In the genomic region with DNA sequence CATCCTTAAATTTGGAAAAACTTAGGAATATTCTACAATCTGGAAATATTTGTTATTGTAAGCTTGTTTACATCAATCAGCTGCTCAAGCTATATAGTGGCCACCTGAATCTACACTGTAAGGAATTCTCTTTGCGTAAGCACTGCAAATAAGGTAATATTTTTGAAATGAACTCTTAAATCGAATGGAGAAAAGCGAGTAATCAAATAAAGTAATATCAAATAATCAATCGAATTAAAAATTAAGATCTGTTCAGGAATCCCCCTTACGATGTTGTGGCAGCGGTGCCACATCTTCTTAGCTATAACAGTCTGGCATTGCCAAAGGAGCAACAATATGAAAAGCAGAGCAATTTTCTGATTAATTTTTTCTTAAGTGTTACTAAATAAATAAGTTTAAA, we compare ENCODE assay signal across 1 fruit fly cellular context.
TF ChIP-seq lines count a peak whose summit lies in the region.

A gene (minus strand): TSS at position 160 of the 400 bp plus-strand sequence.
A gene (plus strand): TSS at position 303 of the 400 bp plus-strand sequence.

TF ChIP-seq in whole organism, embryonic, 481 proteins besides CTCF, POLR2A, EP300 and RAD21 (continued from another document and continues in another):
- TF ChIP-seq CG12236 (GFP tag; optimal IDR thresholded peaks at IDR 0.05; lab: Kevin White, UChicago) (peak; percentile 98), bsh (GFP tag; optimal IDR thresholded peaks at IDR 0.05; lab: Kevin White, UChicago) (peak; percentile 89 to 99), CG18476 (GFP tag; optimal IDR thresholded peaks at IDR 0.05; lab: Kevin White, UChicago) (peak; percentile 99), Doc3 (GFP tag; IDR thresholded peaks at IDR 0.05; lab: Robert Waterston, UW; ENCODE audit: partially characterized antibody) (no peak), Xbp1 (GFP tag; optimal IDR thresholded peaks at IDR 0.05; lab: Kevin White, UChicago) (peak; percentile 99), D19A (tag; optimal IDR thresholded peaks at IDR 0.05; lab: Kevin White, UChicago) (peak; percentile 92), CG4282 (GFP tag; optimal IDR thresholded peaks at IDR 0.05; lab: Kevin White, UChicago) (peak; percentile 97), Bteb2 (GFP tag; optimal IDR thresholded peaks at IDR 0.05; lab: Kevin White, UChicago) (peak; percentile 99), CG3407 (GFP tag; optimal IDR thresholded peaks at IDR 0.05; lab: Kevin White, UChicago) (peak; percentile 95), kah (GFP tag; optimal IDR thresholded peaks at IDR 0.05; lab: Kevin White, UChicago) (peak; percentile 95), CG3726 (GFP tag; IDR thresholded peaks at IDR 0.05; lab: Robert Waterston, UW) (peak; percentile 99), ERR (GFP tag; optimal IDR thresholded peaks at IDR 0.05; lab: Kevin White, UChicago) (peak; percentile 96), HHEX (GFP tag; optimal IDR thresholded peaks at IDR 0.05; lab: Kevin White, UChicago) (peak; percentile 97), HLHmδ (GFP tag; optimal IDR thresholded peaks at IDR 0.05; lab: Kevin White, UChicago) (no peak), Ssrp (tag; optimal IDR thresholded peaks at IDR 0.05; lab: Kevin White, UChicago) (peak; percentile 99), Elba2 (GFP tag; optimal IDR thresholded peaks at IDR 0.05; lab: Kevin White, UChicago) (peak; percentile 82), CG10462 (GFP tag; optimal IDR thresholded peaks at IDR 0.05; lab: Kevin White, UChicago) (peak; percentile 96), YL-1 (GFP tag; optimal IDR thresholded peaks at IDR 0.05; lab: Kevin White, UChicago) (peak; percentile 96), dysf (GFP tag; IDR thresholded peaks at IDR 0.05; lab: Robert Waterston, UW) (peak; percentile 99), Mad (GFP tag; optimal IDR thresholded peaks at IDR 0.05; lab: Kevin White, UChicago) (peak; percentile 96), CG14710 (tag; optimal IDR thresholded peaks at IDR 0.05; lab: Kevin White, UChicago) (peak; percentile 97), GATAe (GFP tag; conservative IDR thresholded peaks at IDR 0.05; lab: Robert Waterston, UW) (peak; percentile 99), CG11085 (GFP tag; IDR thresholded peaks at IDR 0.05; lab: Robert Waterston, UW) (peak; percentile 99), HLH54F (GFP tag; optimal IDR thresholded peaks at IDR 0.05; lab: Kevin White, UChicago) (peak; percentile 99), gce (GFP tag; IDR thresholded peaks at IDR 0.05; lab: Robert Waterston, UW) (peak; percentile 99), CG30403 (GFP tag; optimal IDR thresholded peaks at IDR 0.05; lab: Kevin White, UChicago) (peak; percentile 99), CG10543 (GFP tag; optimal IDR thresholded peaks at IDR 0.05; lab: Kevin White, UChicago) (peak; percentile 91), CG12744 (GFP tag; optimal IDR thresholded peaks at IDR 0.05; lab: Kevin White, UChicago) (peak; percentile 98), Spps (tag; optimal IDR thresholded peaks at IDR 0.05; lab: Kevin White, UChicago) (peak; percentile 95), Nf-YB (GFP tag; optimal IDR thresholded peaks at IDR 0.05; lab: Kevin White, UChicago) (peak; percentile 87), HmgZ (tag; optimal IDR thresholded peaks at IDR 0.05; lab: Kevin White, UChicago) (peak; percentile 99), otp (GFP tag; IDR thresholded peaks at IDR 0.05; lab: Robert Waterston, UW) (peak; percentile 99), Fer2 (tag; optimal IDR thresholded peaks at IDR 0.05; lab: Kevin White, UChicago) (peak; percentile 96), CG12155 (GFP tag; optimal IDR thresholded peaks at IDR 0.05; lab: Kevin White, UChicago) (peak; percentile 98), Ravus (GFP tag; IDR thresholded peaks at IDR 0.05; lab: Robert Waterston, UW) (peak; percentile 94), lov (optimal IDR thresholded peaks at IDR 0.05; lab: Kevin White, UChicago) (no peak), lov (GFP tag; IDR thresholded peaks at IDR 0.05; lab: Robert Waterston, UW) (peak; percentile 99), gsb-n (tag; optimal IDR thresholded peaks at IDR 0.05; lab: Kevin White, UChicago) (peak; percentile 96), kni (GFP tag; optimal IDR thresholded peaks at IDR 0.05; lab: Kevin White, UChicago) (peak; percentile 73), CG3847 (GFP tag; IDR thresholded peaks at IDR 0.05; lab: Robert Waterston, UW) (peak; percentile 99), nmo (GFP tag; optimal IDR thresholded peaks at IDR 0.05; lab: Kevin White, UChicago) (peak; percentile 99), wor (GFP tag; IDR thresholded peaks at IDR 0.05; lab: Robert Waterston, UW) (peak; percentile 98), CG8089 (GFP tag; optimal IDR thresholded peaks at IDR 0.05; lab: Kevin White, UChicago) (peak; percentile 97), CG1529 (GFP tag; optimal IDR thresholded peaks at IDR 0.05; lab: Kevin White, UChicago) (peak; percentile 95), CG34376 (GFP tag; optimal IDR thresholded peaks at IDR 0.05; lab: Kevin White, UChicago) (peak; percentile 93), CG12299 (tag; optimal IDR thresholded peaks at IDR 0.05; lab: Kevin White, UChicago) (peak; percentile 95), CG4820 (GFP tag; optimal IDR thresholded peaks at IDR 0.05; lab: Kevin White, UChicago) (peak; percentile 98), Max (GFP tag; optimal IDR thresholded peaks at IDR 0.05; lab: Kevin White, UChicago) (peak; percentile 99), NC2α (GFP tag; optimal IDR thresholded peaks at IDR 0.05; lab: Kevin White, UChicago) (peak; percentile 96), pfk (GFP tag; optimal IDR thresholded peaks at IDR 0.05; lab: Kevin White, UChicago) (peak; percentile 62), nerfin-2 (GFP tag; IDR thresholded peaks at IDR 0.05; lab: Robert Waterston, UW; ENCODE audit: partially characterized antibody) (no peak), Eip74EF (GFP tag; optimal IDR thresholded peaks at IDR 0.05; lab: Kevin White, UChicago) (peak in 1 of 2 experiments; percentile 95), dmrt99B (tag; optimal IDR thresholded peaks at IDR 0.05; lab: Kevin White, UChicago) (peak; percentile 98), Pdp1 (GFP tag; optimal IDR thresholded peaks at IDR 0.05; lab: Kevin White, UChicago) (peak; percentile 98), CG13775 (GFP tag; optimal IDR thresholded peaks at IDR 0.05; lab: Kevin White, UChicago) (peak; percentile 99), ara (GFP tag; IDR thresholded peaks at IDR 0.05; lab: Robert Waterston, UW) (peak; percentile 99), CG14050 (GFP tag; IDR thresholded peaks at IDR 0.05; lab: Robert Waterston, UW) (peak; percentile 99), CG15073 (GFP tag; optimal IDR thresholded peaks at IDR 0.05; lab: Kevin White, UChicago) (peak; percentile 84), CG7271 (tag; optimal IDR thresholded peaks at IDR 0.05; lab: Kevin White, UChicago) (peak; percentile 93), esg (GFP tag; conservative IDR thresholded peaks at IDR 0.05; lab: Robert Waterston, UW) (peak; percentile 99), CG2199 (GFP tag; IDR thresholded peaks at IDR 0.05; lab: Robert Waterston, UW) (peak; percentile 99), CG10654 (GFP tag; optimal IDR thresholded peaks at IDR 0.05; lab: Kevin White, UChicago) (peak; percentile 99), bcd (GFP tag; optimal IDR thresholded peaks at IDR 0.05; lab: Kevin White, UChicago) (peak; percentile 98), CG10267 (tag; optimal IDR thresholded peaks at IDR 0.05; lab: Kevin White, UChicago) (peak; percentile 93), Dek (tag; optimal IDR thresholded peaks at IDR 0.05; lab: Kevin White, UChicago) (peak; percentile 98), CG12219 (GFP tag; optimal IDR thresholded peaks at IDR 0.05; lab: Kevin White, UChicago) (peak; percentile 97), lab (GFP tag; optimal IDR thresholded peaks at IDR 0.05; lab: Kevin White, UChicago) (peak; percentile 99), CG11247 (GFP tag; IDR thresholded peaks at IDR 0.05; lab: Robert Waterston, UW) (peak; percentile 100), CG8924 (tag; optimal IDR thresholded peaks at IDR 0.05; lab: Kevin White, UChicago) (peak; percentile 98), CG12391 (tag; optimal IDR thresholded peaks at IDR 0.05; lab: Kevin White, UChicago) (peak; percentile 99), bowl (GFP tag; IDR thresholded peaks at IDR 0.05; lab: Robert Waterston, UW) (peak; percentile 98), wdn (GFP tag; IDR thresholded peaks at IDR 0.05; lab: Robert Waterston, UW) (peak; percentile 98), Fer3 (tag; optimal IDR thresholded peaks at IDR 0.05; lab: Kevin White, UChicago) (peak; percentile 99), CG8765 (GFP tag; IDR thresholded peaks at IDR 0.05; lab: Robert Waterston, UW) (peak; percentile 98), z (GFP tag; IDR thresholded peaks at IDR 0.05; lab: Robert Waterston, UW) (peak; percentile 80), CG5245 (GFP tag; optimal IDR thresholded peaks at IDR 0.05; lab: Kevin White, UChicago) (peak; percentile 98), gfzf (GFP tag; optimal IDR thresholded peaks at IDR 0.05; lab: Kevin White, UChicago) (peak; percentile 54), sd (tag; optimal IDR thresholded peaks at IDR 0.05; lab: Kevin White, UChicago) (peak; percentile 92), sim (GFP tag; IDR thresholded peaks at IDR 0.05; lab: Robert Waterston, UW) (peak; percentile 97), CG13424 (tag; optimal IDR thresholded peaks at IDR 0.05; lab: Kevin White, UChicago) (peak; percentile 98), p53 (GFP tag; optimal IDR thresholded peaks at IDR 0.05; lab: Kevin White, UChicago) (peak; percentile 96), CG14441 (GFP tag; IDR thresholded peaks at IDR 0.05; lab: Robert Waterston, UW) (peak; percentile 100), CG5180 (GFP tag; optimal IDR thresholded peaks at IDR 0.05; lab: Kevin White, UChicago) (peak; percentile 83), sug (tag; optimal IDR thresholded peaks at IDR 0.05; lab: Kevin White, UChicago) (peak; percentile 94), tll (GFP tag; optimal IDR thresholded peaks at IDR 0.05; lab: Kevin White, UChicago) (peak in 1 of 2 experiments; percentile 58), br (optimal IDR thresholded peaks at IDR 0.05; lab: Kevin White, UChicago) (no peak), CG17612 (GFP tag; IDR thresholded peaks at IDR 0.05; lab: Robert Waterston, UW) (peak; percentile 99), lola (GFP tag; optimal IDR thresholded peaks at IDR 0.05; lab: Kevin White, UChicago) (peak in 1 of 3 experiments; percentile 95), corto (GFP tag; optimal IDR thresholded peaks at IDR 0.05; lab: Kevin White, UChicago) (peak; percentile 92), Lim3 (GFP tag; IDR thresholded peaks at IDR 0.05; lab: Robert Waterston, UW) (peak; percentile 97), ci (GFP tag; IDR thresholded peaks at IDR 0.05; lab: Robert Waterston, UW) (peak; percentile 100), CG9817 (tag; optimal IDR thresholded peaks at IDR 0.05; lab: Kevin White, UChicago) (peak; percentile 98), HLH3B (GFP tag; IDR thresholded peaks at IDR 0.05; lab: Robert Waterston, UW) (peak; percentile 99), Abd-B (GFP tag; optimal IDR thresholded peaks at IDR 0.05; lab: Kevin White, UChicago) (peak; percentile 99), ro (GFP tag; IDR thresholded peaks at IDR 0.05; lab: Robert Waterston, UW) (peak; percentile 98), Blimp-1 (GFP tag; optimal IDR thresholded peaks at IDR 0.05; lab: Kevin White, UChicago) (peak; percentile 97), Drgx (GFP tag; IDR thresholded peaks at IDR 0.05; lab: Robert Waterston, UW) (peak; percentile 99), CG2202 (tag; optimal IDR thresholded peaks at IDR 0.05; lab: Kevin White, UChicago) (peak; percentile 95), eve (GFP tag; optimal IDR thresholded peaks at IDR 0.05; lab: Kevin White, UChicago) (no peak), CG11504 (tag; optimal IDR thresholded peaks at IDR 0.05; lab: Kevin White, UChicago) (peak; percentile 97), croc (GFP tag; conservative IDR thresholded peaks at IDR 0.05; lab: Robert Waterston, UW) (peak; percentile 95), CG17328 (GFP tag; IDR thresholded peaks at IDR 0.05; lab: Robert Waterston, UW) (peak; percentile 99), CG18764 (GFP tag; optimal IDR thresholded peaks at IDR 0.05; lab: Kevin White, UChicago) (peak; percentile 98), Dp (GFP tag; optimal IDR thresholded peaks at IDR 0.05; lab: Kevin White, UChicago) (peak; percentile 47), CG7357 (GFP tag; IDR thresholded peaks at IDR 0.05; lab: Robert Waterston, UW) (peak; percentile 95), unc-4 (GFP tag; IDR thresholded peaks at IDR 0.05; lab: Robert Waterston, UW; ENCODE audit: partially characterized antibody) (0 out of 2 replicates have a peak, but pooled peaks have one; percentile 30), C15 (GFP tag; IDR thresholded peaks at IDR 0.05; lab: Robert Waterston, UW) (peak; percentile 98), emc (GFP tag; optimal IDR thresholded peaks at IDR 0.05; lab: Kevin White, UChicago) (peak; percentile 98), Six4 (GFP tag; optimal IDR thresholded peaks at IDR 0.05; lab: Kevin White, UChicago) (peak; percentile 98), TFAM (GFP tag; optimal IDR thresholded peaks at IDR 0.05; lab: Kevin White, UChicago) (peak; percentile 92), klu (GFP tag; IDR thresholded peaks at IDR 0.05; lab: Robert Waterston, UW) (peak; percentile 97), CG6272 (GFP tag; IDR thresholded peaks at IDR 0.05; lab: Robert Waterston, UW) (peak; percentile 99), pita (GFP tag; optimal IDR thresholded peaks at IDR 0.05; lab: Kevin White, UChicago) (no peak), slbo (GFP tag; IDR thresholded peaks at IDR 0.05; lab: Robert Waterston, UW) (peak; percentile 100), B-H1 (GFP tag; IDR thresholded peaks at IDR 0.05; lab: Robert Waterston, UW) (peak; percentile 99), chm (GFP tag; IDR thresholded peaks at IDR 0.05; lab: Robert Waterston, UW) (peak; percentile 99), sob (GFP tag; IDR thresholded peaks at IDR 0.05; lab: Robert Waterston, UW) (peak; percentile 100), toy (GFP tag; IDR thresholded peaks at IDR 0.05; lab: Robert Waterston, UW) (peak; percentile 98), Lpt (GFP tag; optimal IDR thresholded peaks at IDR 0.05; lab: Kevin White, UChicago) (no peak), CG4854 (GFP tag; optimal IDR thresholded peaks at IDR 0.05; lab: Kevin White, UChicago) (peak; percentile 98), NC2β (GFP tag; optimal IDR thresholded peaks at IDR 0.05; lab: Kevin White, UChicago) (peak; percentile 98), pzg (GFP tag; optimal IDR thresholded peaks at IDR 0.05; lab: Kevin White, UChicago) (peak; percentile 82), yki (optimal IDR thresholded peaks at IDR 0.05; lab: Kevin White, UChicago) (no peak), Stat92E (GFP tag; optimal IDR thresholded peaks at IDR 0.05; lab: Kevin White, UChicago) (peak in 1 of 3 experiments; percentile 77), Oaz (GFP tag; IDR thresholded peaks at IDR 0.05; lab: Robert Waterston, UW) (peak; percentile 99), Scr (GFP tag; IDR thresholded peaks at IDR 0.05; lab: Robert Waterston, UW; ENCODE audit: partially characterized antibody) (no peak)
